Fruit fly (Drosophila melanogaster): Measurements from ENCODE around the gene CG32655.

The CG32655 gene

dm6 chrX:12201905-12202623 is 33.6 kb downstream of the CG32655 start (continued):
- TF ChIP-seq CG10274 (GFP tag; optimal IDR thresholded peaks at IDR 0.05) (no peak), dmrt99B (tag; optimal IDR thresholded peaks at IDR 0.05) (peak; percentile 80), CG17385 (GFP tag; optimal IDR thresholded peaks at IDR 0.05) (peak; percentile 61), Sry-δ (GFP tag; optimal IDR thresholded peaks at IDR 0.05) (no peak), MBD-R2 (GFP tag; IDR thresholded peaks at IDR 0.05) (no peak; the same call in 1 of the 2 replicates), CG2199 (GFP tag; IDR thresholded peaks at IDR 0.05) (peak; percentile 84; the same call in 1 of the 3 replicates), gcm2 (GFP tag; optimal IDR thresholded peaks at IDR 0.05) (peak; percentile 37), CG2712 (tag; optimal IDR thresholded peaks at IDR 0.05) (peak; percentile 92), Max (GFP tag; optimal IDR thresholded peaks at IDR 0.05) (peak; percentile 73), tx (GFP tag; optimal IDR thresholded peaks at IDR 0.05) (peak; percentile 7), da (GFP tag; optimal IDR thresholded peaks at IDR 0.05) (no peak), sd (tag; optimal IDR thresholded peaks at IDR 0.05) (peak; percentile 21), insv (GFP tag; optimal IDR thresholded peaks at IDR 0.05) (peak in 1 of 2 experiments; percentile 3), shn (GFP tag; optimal IDR thresholded peaks at IDR 0.05) (no peak), CG11723 (GFP tag; optimal IDR thresholded peaks at IDR 0.05) (peak; percentile 70), z (GFP tag; IDR thresholded peaks at IDR 0.05) (peak; percentile 68; the same call in 2 of the 3 replicates), Oaz (GFP tag; IDR thresholded peaks at IDR 0.05) (0 out of 2 replicates have a peak, but pooled peaks have one; percentile 42), gsb (GFP tag; IDR thresholded peaks at IDR 0.05) (0 out of 2 replicates have a peak, but pooled peaks have one; percentile 23), CG7372 (GFP tag; IDR thresholded peaks at IDR 0.05) (peak; percentile 57), CG13894 (tag; optimal IDR thresholded peaks at IDR 0.05) (no peak), Sox100B (GFP tag; optimal IDR thresholded peaks at IDR 0.05) (peak; percentile 76), CG10267 (tag; optimal IDR thresholded peaks at IDR 0.05) (peak; percentile 81), ranshi (GFP tag; IDR thresholded peaks at IDR 0.05) (peak; percentile 74), CG1529 (GFP tag; optimal IDR thresholded peaks at IDR 0.05) (peak; percentile 81), sens (GFP tag) (peak; percentile 96), Tbp (GFP tag; optimal IDR thresholded peaks at IDR 0.05) (no peak), CG8388 (GFP tag; optimal IDR thresholded peaks at IDR 0.05) (peak; percentile 84), CG32772 (GFP tag; IDR thresholded peaks at IDR 0.05) (peak; percentile 85), CG12071 (GFP tag; optimal IDR thresholded peaks at IDR 0.05) (peak; percentile 41), unc-4 (GFP tag; IDR thresholded peaks at IDR 0.05; ENCODE audit: partially characterized antibody) (no peak), ham (GFP tag; IDR thresholded peaks at IDR 0.05) (no peak), slp2 (GFP tag; optimal IDR thresholded peaks at IDR 0.05) (no peak), HmgD (GFP tag; optimal IDR thresholded peaks at IDR 0.05) (no peak), CG31441 (GFP tag; IDR thresholded peaks at IDR 0.05) (peak; percentile 73), lov (optimal IDR thresholded peaks at IDR 0.05) (no peak), lov (GFP tag; IDR thresholded peaks at IDR 0.05) (peak; percentile 82; the same call in 2 of the 3 replicates), eve (GFP tag; optimal IDR thresholded peaks at IDR 0.05) (peak; percentile 6 to 81), D (optimal IDR thresholded peaks at IDR 0.05) (no peak), D (GFP tag; optimal IDR thresholded peaks at IDR 0.05) (peak; percentile 87), CG18262 (tag; optimal IDR thresholded peaks at IDR 0.05) (peak; percentile 90), bbx (GFP tag; IDR thresholded peaks at IDR 0.05; ENCODE audit: partially characterized antibody) (no peak), CG32532 (GFP tag; IDR thresholded peaks at IDR 0.05) (peak; percentile 49), CG16815 (GFP tag; optimal IDR thresholded peaks at IDR 0.05) (peak; percentile 77), Bdp1 (GFP tag; optimal IDR thresholded peaks at IDR 0.05) (peak; percentile 17), CG33213 (GFP tag; optimal IDR thresholded peaks at IDR 0.05) (peak; percentile 12), kah (GFP tag; optimal IDR thresholded peaks at IDR 0.05) (peak; percentile 8), C15 (GFP tag; IDR thresholded peaks at IDR 0.05) (0 out of 3 replicates have a peak, but pooled peaks have one; percentile 7), CrebB (tag; optimal IDR thresholded peaks at IDR 0.05) (no peak), CG10209 (GFP tag; optimal IDR thresholded peaks at IDR 0.05) (peak; percentile 75), CG13424 (tag; optimal IDR thresholded peaks at IDR 0.05) (peak; percentile 85)

Measured in whole organism, embryonic.